Fruit fly (Drosophila melanogaster): ENCODE data around the gene RpL30.

Gene RpL30

dm6 chr2L:19026491-19027197 lies 17.5 kb upstream of the RpL30 start (continued):
- TF ChIP-seq CG9932 (GFP tag; IDR thresholded peaks at IDR 0.05), result peak; percentile 38; the same call in 1 of the 2 replicates
- no peak for TF ChIP-seq Abd-B (GFP tag; optimal IDR thresholded peaks at IDR 0.05)
- TF ChIP-seq CG17829 (tag; optimal IDR thresholded peaks at IDR 0.05), result peak; percentile 21
- TF ChIP-seq CG8944 (GFP tag; optimal IDR thresholded peaks at IDR 0.05), result no peak
- peak; percentile 72 for TF ChIP-seq CG7839 (tag; optimal IDR thresholded peaks at IDR 0.05)
- TF ChIP-seq Drgx (GFP tag; IDR thresholded peaks at IDR 0.05), result peak; percentile 26; the same call in 1 of the 2 replicates
- peak; percentile 6 for TF ChIP-seq Usf (GFP tag; optimal IDR thresholded peaks at IDR 0.05)
- TF ChIP-seq CG31441 (GFP tag; IDR thresholded peaks at IDR 0.05), result peak; percentile 64
- TF ChIP-seq Med (GFP tag), result peak; percentile 80
- peak; percentile 27 for TF ChIP-seq bab2 (GFP tag; optimal IDR thresholded peaks at IDR 0.05)
- peak; percentile 11 for TF ChIP-seq eyg (GFP tag; optimal IDR thresholded peaks at IDR 0.05)
- TF ChIP-seq CG7928 (GFP tag; optimal IDR thresholded peaks at IDR 0.05), result no peak
- no peak for TF ChIP-seq Vsx1 (GFP tag; optimal IDR thresholded peaks at IDR 0.05)
- no peak for TF ChIP-seq CG34224 (GFP tag; IDR thresholded peaks at IDR 0.05; ENCODE audit: partially characterized antibody)
- no peak for TF ChIP-seq CG4820 (GFP tag; optimal IDR thresholded peaks at IDR 0.05)
- no peak for TF ChIP-seq z (GFP tag; IDR thresholded peaks at IDR 0.05)
- no peak for TF ChIP-seq sqz (GFP tag; optimal IDR thresholded peaks at IDR 0.05)
- no peak for TF ChIP-seq tio (GFP tag; optimal IDR thresholded peaks at IDR 0.05)
- TF ChIP-seq gsb (GFP tag; IDR thresholded peaks at IDR 0.05), result no peak
- no peak for TF ChIP-seq vfl (GFP tag; optimal IDR thresholded peaks at IDR 0.05)
- TF ChIP-seq CG11456 (GFP tag; IDR thresholded peaks at IDR 0.05), result no peak
- TF ChIP-seq Hsf (GFP tag; optimal IDR thresholded peaks at IDR 0.05), result peak; percentile 40
- TF ChIP-seq D19B (GFP tag; optimal IDR thresholded peaks at IDR 0.05), result peak; percentile 39
- peak; percentile 81 for TF ChIP-seq dmrt99B (tag; optimal IDR thresholded peaks at IDR 0.05)
- TF ChIP-seq lov (optimal IDR thresholded peaks at IDR 0.05), result no peak
- TF ChIP-seq lov (GFP tag; IDR thresholded peaks at IDR 0.05), result no peak
- TF ChIP-seq CG2116 (GFP tag; optimal IDR thresholded peaks at IDR 0.05), result no peak
- no peak for TF ChIP-seq Ada2b (GFP tag; IDR thresholded peaks at IDR 0.05)
- TF ChIP-seq CG8359 (GFP tag; optimal IDR thresholded peaks at IDR 0.05; ENCODE audit: borderline replicate concordance), result no peak
- peak; percentile 34 for TF ChIP-seq pho (GFP tag; optimal IDR thresholded peaks at IDR 0.05)
- peak; percentile 0 for TF ChIP-seq CG18476 (GFP tag; optimal IDR thresholded peaks at IDR 0.05)
- TF ChIP-seq Spps (tag; optimal IDR thresholded peaks at IDR 0.05), result no peak
- peak; percentile 25 for TF ChIP-seq Asciz (GFP tag; optimal IDR thresholded peaks at IDR 0.05)
- peak; percentile 20; the same call in 1 of the 2 replicates for TF ChIP-seq CG10366 (GFP tag; IDR thresholded peaks at IDR 0.05)
- no peak for TF ChIP-seq CG31388 (GFP tag; optimal IDR thresholded peaks at IDR 0.05)
- no peak for TF ChIP-seq dm (GFP tag; optimal IDR thresholded peaks at IDR 0.05)
- TF ChIP-seq CG30020 (tag; optimal IDR thresholded peaks at IDR 0.05), result no peak
- TF ChIP-seq seq (GFP tag; IDR thresholded peaks at IDR 0.05), result peak; percentile 51
- TF ChIP-seq CG2712 (tag; optimal IDR thresholded peaks at IDR 0.05), result peak; percentile 55
- TF ChIP-seq shn (GFP tag; optimal IDR thresholded peaks at IDR 0.05), result no peak
- peak; percentile 8 to 60 for TF ChIP-seq Hr51 (GFP tag; optimal IDR thresholded peaks at IDR 0.05)
- TF ChIP-seq CG1233 (GFP tag; optimal IDR thresholded peaks at IDR 0.05), result peak; percentile 53
- peak; percentile 47 for TF ChIP-seq Sox100B (GFP tag; optimal IDR thresholded peaks at IDR 0.05)
- TF ChIP-seq sisA (GFP tag; IDR thresholded peaks at IDR 0.05), result no peak
- TF ChIP-seq hb (GFP tag; IDR thresholded peaks at IDR 0.05; ENCODE audit: partially characterized antibody), result no peak
- no peak for TF ChIP-seq fru (optimal IDR thresholded peaks at IDR 0.05)
- TF ChIP-seq Meics (GFP tag; optimal IDR thresholded peaks at IDR 0.05), result peak; percentile 77
- TF ChIP-seq CG9437 (GFP tag; optimal IDR thresholded peaks at IDR 0.05), result peak; percentile 38
- TF ChIP-seq tgo (GFP tag; IDR thresholded peaks at IDR 0.05), result no peak; the same call in 2 of the 3 replicates
- TF ChIP-seq CG12236 (GFP tag; optimal IDR thresholded peaks at IDR 0.05), result no peak
- TF ChIP-seq Sin3A (optimal IDR thresholded peaks at IDR 0.05), result no peak

All from whole organism, embryonic.